Comparison of ENCODE assay signal across 8 worm cellular contexts in genomic region chrV:8300935-8301535, ce11.
TF ChIP-seq lines count a peak whose summit lies in the region.

Gene W02D7.6, minus strand, starts transcription at chrV:8301507.

TF ChIP-seq in whole organism, L1 larva, 84 proteins besides CTCF, POLR2A, EP300 and RAD21 (continues in another document):
- TF ChIP-seq blmp-1 (tag; optimal IDR thresholded peaks at IDR 0.05; lab: Kevin White, UChicago) (no peak), lsy-2 (tag; optimal IDR thresholded peaks at IDR 0.05; lab: Kevin White, UChicago) (peak in 1 of 2 experiments; percentile 17), nhr-76 (tag; optimal IDR thresholded peaks at IDR 0.05; lab: Kevin White, UChicago) (no peak), ama-1 (optimal IDR thresholded peaks at IDR 0.05; lab: Kevin White, UChicago) (peak; percentile 13), dsc-1 (tag; optimal IDR thresholded peaks at IDR 0.05; lab: Kevin White, UChicago) (no peak), pag-3 (tag; optimal IDR thresholded peaks at IDR 0.05; lab: Kevin White, UChicago; ENCODE audit: borderline replicate concordance, insufficient read depth) (no peak), efl-1 (optimal IDR thresholded peaks at IDR 0.05; lab: Kevin White, UChicago) (peak; percentile 10 to 27), efl-1 (GFP tag; optimal IDR thresholded peaks at IDR 0.05 in 1 of 2; lab: Kevin White, UChicago) (peak; percentile 43 to 89), mdl-1 (tag; optimal IDR thresholded peaks at IDR 0.05; lab: Kevin White, UChicago) (no peak), hpl-2 (GFP tag; optimal IDR thresholded peaks at IDR 0.05; lab: Kevin White, UChicago) (no peak), lin-35 (GFP tag; optimal IDR thresholded peaks at IDR 0.05; lab: Kevin White, UChicago) (peak in 1 of 2 experiments; percentile 43)

TF ChIP-seq in whole organism, L2 larva, 48 proteins besides CTCF, POLR2A, EP300 and RAD21 (continues in another document):
- TF ChIP-seq mbf-1 (tag; optimal IDR thresholded peaks at IDR 0.05; lab: Kevin White, UChicago) (no peak), nhr-12 (tag; optimal IDR thresholded peaks at IDR 0.05; lab: Kevin White, UChicago) (no peak), ama-1 (optimal IDR thresholded peaks at IDR 0.05; lab: Kevin White, UChicago) (no peak), sma-9 (GFP tag; optimal IDR thresholded peaks at IDR 0.05; lab: Kevin White, UChicago) (peak; percentile 23), sma-9 (tag; optimal IDR thresholded peaks at IDR 0.05; lab: Kevin White, UChicago) (no peak), peb-1 (tag; optimal IDR thresholded peaks at IDR 0.05; lab: Kevin White, UChicago) (no peak), nhr-6 (tag; optimal IDR thresholded peaks at IDR 0.05; lab: Kevin White, UChicago) (no peak), nhr-129 (tag; optimal IDR thresholded peaks at IDR 0.05; lab: Kevin White, UChicago) (peak; percentile 48), mdl-1 (tag; optimal IDR thresholded peaks at IDR 0.05; lab: Kevin White, UChicago) (no peak), lsy-2 (tag; optimal IDR thresholded peaks at IDR 0.05; lab: Kevin White, UChicago) (peak in 1 of 2 experiments; percentile 19), C34F6.9 (tag; optimal IDR thresholded peaks at IDR 0.05; lab: Kevin White, UChicago) (peak; percentile 46), ztf-11 (tag; optimal IDR thresholded peaks at IDR 0.05; lab: Kevin White, UChicago) (no peak)

TF ChIP-seq in whole organism, L3 larva, 47 proteins besides CTCF, POLR2A, EP300 and RAD21 (continues in another document):
- peak; percentile 13 for TF ChIP-seq elt-2 (tag; optimal IDR thresholded peaks at IDR 0.05; lab: Kevin White, UChicago)
- no peak for TF ChIP-seq sea-2 (GFP tag; optimal IDR thresholded peaks at IDR 0.05; lab: Kevin White, UChicago)
- peak; percentile 8 for TF ChIP-seq pqm-1 (tag; optimal IDR thresholded peaks at IDR 0.05; lab: Kevin White, UChicago)
- peak; percentile 23 for TF ChIP-seq pha-4 (tag; optimal IDR thresholded peaks at IDR 0.05; lab: Kevin White, UChicago)
- TF ChIP-seq snpc-4 (tag; optimal IDR thresholded peaks at IDR 0.05; lab: Kevin White, UChicago) = peak; percentile 38
- TF ChIP-seq elt-1 (tag; optimal IDR thresholded peaks at IDR 0.05; lab: Kevin White, UChicago) = no peak
- peak; percentile 70 for TF ChIP-seq ama-1 (optimal IDR thresholded peaks at IDR 0.05; lab: Kevin White, UChicago)
- no peak for TF ChIP-seq skn-1 (tag; optimal IDR thresholded peaks at IDR 0.05; lab: Kevin White, UChicago)
- TF ChIP-seq lin-15B (tag; optimal IDR thresholded peaks at IDR 0.05; lab: Kevin White, UChicago) = peak; percentile 26
- TF ChIP-seq nhr-23 (tag; optimal IDR thresholded peaks at IDR 0.05; lab: Kevin White, UChicago) = peak; percentile 5
- TF ChIP-seq nfya-1 (tag; optimal IDR thresholded peaks at IDR 0.05; lab: Kevin White, UChicago; ENCODE audit: insufficient read depth) = peak; percentile 19
- TF ChIP-seq ceh-28 (tag; optimal IDR thresholded peaks at IDR 0.05; lab: Kevin White, UChicago) = peak; percentile 22

TF ChIP-seq in whole organism, L4 larva, 104 proteins besides CTCF, POLR2A, EP300 and RAD21 (continues in another document):
- TF ChIP-seq ama-1 (optimal IDR thresholded peaks at IDR 0.05; lab: Kevin White, UChicago) (peak; percentile 80), nhr-102 (tag; optimal IDR thresholded peaks at IDR 0.05; lab: Kevin White, UChicago) (peak; percentile 26), dve-1 (tag; optimal IDR thresholded peaks at IDR 0.05; lab: Kevin White, UChicago; ENCODE audit: insufficient read depth) (peak; percentile 20), D1046.2 (GFP tag; IDR thresholded peaks at IDR 0.05; lab: Robert Waterston, UW) (no peak), duxl-1 (tag; optimal IDR thresholded peaks at IDR 0.05; lab: Kevin White, UChicago; ENCODE audit: poor library complexity) (peak; percentile 44), mes-2 (tag; optimal IDR thresholded peaks at IDR 0.05; lab: Kevin White, UChicago; ENCODE audit: poor library complexity, severe bottlenecking) (peak; percentile 48), ZK546.5 (tag; optimal IDR thresholded peaks at IDR 0.05; lab: Kevin White, UChicago) (no peak), mdl-1 (tag; optimal IDR thresholded peaks at IDR 0.05; lab: Kevin White, UChicago) (peak in 1 of 2 experiments; percentile 17), F44E2.7 (GFP tag; IDR thresholded peaks at IDR 0.05; lab: Robert Waterston, UW) (0 out of 2 replicates have a peak, but pooled peaks have one; percentile 20)

TF ChIP-seq in whole organism, late embryonic, 69 proteins besides CTCF, POLR2A, EP300 and RAD21:
- TF ChIP-seq hlh-8 (tag; optimal IDR thresholded peaks at IDR 0.05; lab: Kevin White, UChicago) (no peak), gmeb-2 (tag; optimal IDR thresholded peaks at IDR 0.05; lab: Kevin White, UChicago) (no peak), ceh-9 (tag; optimal IDR thresholded peaks at IDR 0.05; lab: Kevin White, UChicago) (no peak), ama-1 (optimal IDR thresholded peaks at IDR 0.05; lab: Kevin White, UChicago) (peak; percentile 19), hlh-15 (tag; optimal IDR thresholded peaks at IDR 0.05; lab: Kevin White, UChicago) (no peak), fkh-6 (tag; optimal IDR thresholded peaks at IDR 0.05; lab: Kevin White, UChicago) (no peak), ceh-18 (tag; optimal IDR thresholded peaks at IDR 0.05; lab: Kevin White, UChicago) (no peak), unc-86 (tag; optimal IDR thresholded peaks at IDR 0.05; lab: Kevin White, UChicago) (no peak), fax-1 (tag; optimal IDR thresholded peaks at IDR 0.05; lab: Kevin White, UChicago) (no peak), ceh-48 (tag; optimal IDR thresholded peaks at IDR 0.05; lab: Kevin White, UChicago) (peak; percentile 52)

TF ChIP-seq in whole organism, midembryonic, 9 proteins besides CTCF, POLR2A, EP300 and RAD21:
- no peak for TF ChIP-seq med-1 (GFP tag; optimal IDR thresholded peaks at IDR 0.05; lab: Kevin White, UChicago; ENCODE audit: insufficient read depth)
- TF ChIP-seq flt-1 (GFP tag; IDR thresholded peaks at IDR 0.05; lab: Robert Waterston, UW) = 0 out of 2 replicates have a peak, but pooled peaks have one; percentile 40

TF ChIP-seq in whole organism, mixed stage, embryonic, 35 proteins besides CTCF, POLR2A, EP300 and RAD21:
- TF ChIP-seq nhr-76 (tag; optimal IDR thresholded peaks at IDR 0.05; lab: Kevin White, UChicago) = no peak
- peak; percentile 9 for TF ChIP-seq mep-1 (tag; optimal IDR thresholded peaks at IDR 0.05; lab: Kevin White, UChicago)
TF ChIP-seq in whole organism, mixed stage, embryonic: peak in this region for 1.

TF ChIP-seq in whole organism, young adult, 124 proteins besides CTCF, POLR2A, EP300 and RAD21 (continues in another document):
- TF ChIP-seq zim-3 (tag; optimal IDR thresholded peaks at IDR 0.05; lab: Kevin White, UChicago) (no peak), nhr-179 (tag; optimal IDR thresholded peaks at IDR 0.05; lab: Kevin White, UChicago) (no peak), mxl-1 (tag; optimal IDR thresholded peaks at IDR 0.05; lab: Kevin White, UChicago) (peak; percentile 24), lir-1 (GFP tag; conservative IDR thresholded peaks at IDR 0.05; lab: Robert Waterston, UW) (no peak), ztf-25 (GFP tag; IDR thresholded peaks at IDR 0.05; lab: Robert Waterston, UW) (no peak), B0035.1 (tag; optimal IDR thresholded peaks at IDR 0.05; lab: Kevin White, UChicago) (no peak), pha-4 (tag; optimal IDR thresholded peaks at IDR 0.05; lab: Kevin White, UChicago) (no peak), aptf-2 (GFP tag; conservative IDR thresholded peaks at IDR 0.05; lab: Robert Waterston, UW) (no peak), bed-2 (GFP tag; IDR thresholded peaks at IDR 0.05; lab: Robert Waterston, UW) (no peak), akir-1 (GFP tag; optimal IDR thresholded peaks at IDR 0.05; lab: Kevin White, UChicago) (no peak), madf-3 (GFP tag; IDR thresholded peaks at IDR 0.05; lab: Robert Waterston, UW) (peak; percentile 67; the same call in 1 of the 2 replicates), lin-26 (GFP tag; IDR thresholded peaks at IDR 0.05; lab: Robert Waterston, UW) (no peak), lsl-1 (GFP tag; optimal IDR thresholded peaks at IDR 0.05; lab: Kevin White, UChicago) (peak; percentile 27), dox-1 (GFP tag; IDR thresholded peaks at IDR 0.05; lab: Robert Waterston, UW) (peak; percentile 41; the same call in 1 of the 2 replicates), somi-1 (GFP tag; optimal IDR thresholded peaks at IDR 0.05; lab: Kevin White, UChicago) (no peak), hmg-1.2 (GFP tag; IDR thresholded peaks at IDR 0.05; lab: Robert Waterston, UW) (peak; percentile 37; the same call in 1 of the 2 replicates), zfh-2 (GFP tag; conservative IDR thresholded peaks at IDR 0.05; lab: Robert Waterston, UW) (no peak), lsy-27 (tag; optimal IDR thresholded peaks at IDR 0.05; lab: Kevin White, UChicago; ENCODE audit: borderline replicate concordance, insufficient read depth) (no peak), atf-7 (tag; optimal IDR thresholded peaks at IDR 0.05; lab: Kevin White, UChicago) (no peak), cebp-2 (GFP tag; IDR thresholded peaks at IDR 0.05; lab: Robert Waterston, UW) (no peak), egl-18 (GFP tag; IDR thresholded peaks at IDR 0.05; lab: Robert Waterston, UW) (no peak), F37B4.10 (GFP tag; IDR thresholded peaks at IDR 0.05; lab: Robert Waterston, UW) (no peak), F57A8.1 (GFP tag; optimal IDR thresholded peaks at IDR 0.05; lab: Kevin White, UChicago) (no peak), C06A6.2 (GFP tag; conservative IDR thresholded peaks at IDR 0.05; lab: Robert Waterston, UW) (no peak), sptf-2 (GFP tag; optimal IDR thresholded peaks at IDR 0.05; lab: Kevin White, UChicago) (no peak), F55B11.4 (tag; optimal IDR thresholded peaks at IDR 0.05; lab: Kevin White, UChicago; ENCODE audit: borderline replicate concordance, insufficient read depth) (no peak), nfya-1 (tag; optimal IDR thresholded peaks at IDR 0.05; lab: Kevin White, UChicago; ENCODE audit: borderline replicate concordance, insufficient read depth) (no peak), Y95B8A.8 (GFP tag; IDR thresholded peaks at IDR 0.05; lab: Robert Waterston, UW) (0 out of 2 replicates have a peak, but pooled peaks have one; percentile 12), nhr-80 (tag; optimal IDR thresholded peaks at IDR 0.05; lab: Kevin White, UChicago) (peak; percentile 8), ccch-3 (GFP tag; optimal IDR thresholded peaks at IDR 0.05; lab: Kevin White, UChicago) (no peak), hlh-26 (GFP tag; conservative IDR thresholded peaks at IDR 0.05; lab: Robert Waterston, UW) (no peak), egl-44 (GFP tag; IDR thresholded peaks at IDR 0.05; lab: Robert Waterston, UW) (no peak), attf-5 (GFP tag; optimal IDR thresholded peaks at IDR 0.05; lab: Kevin White, UChicago) (peak; percentile 7), ztf-6 (GFP tag; IDR thresholded peaks at IDR 0.05; lab: Robert Waterston, UW) (no peak), dpff-1 (tag; optimal IDR thresholded peaks at IDR 0.05; lab: Kevin White, UChicago) (no peak), T07F8.4 (tag; optimal IDR thresholded peaks at IDR 0.05; lab: Kevin White, UChicago) (no peak), die-1 (tag; optimal IDR thresholded peaks at IDR 0.05; lab: Kevin White, UChicago) (no peak)
